Worm (Caenorhabditis elegans) whole organism, L4 larva: Measurements from ENCODE around the gene sart-3.

ENCODE experiments used
- D1046.2 ChIP-seq: fragments of 200-800 bp; sonication (Bioruptor generic); IDR thresholded peaks from 2 replicates; pipeline ENCODE4 v1.3.6; 2022; ENCODE audit warnings: missing genetic modification characterization, missing compliant biosample characterization
- T20F7.1 ChIP-seq: fragments of 200-800 bp; sonication (Bioruptor generic); optimal IDR thresholded peaks from 2 replicates; lab custom pipeline; 2018; ENCODE audit warnings: mild to moderate bottlenecking, missing genetic modification characterization, missing compliant biosample characterization
- Y48G9A.11 ChIP-seq: fragments of 200-800 bp; sonication (Bioruptor generic); IDR thresholded peaks from 2 replicates; pipeline ENCODE4 v1.3.6; 2022; ENCODE audit warnings: missing genetic modification reagents, missing genetic modification characterization, missing compliant biosample characterization
- Y75B8A.6 ChIP-seq: fragments of 200-800 bp; sonication (Bioruptor generic); IDR thresholded peaks from 2 replicates; pipeline ENCODE4 v1.3.6; 2022; ENCODE audit warnings: missing genetic modification reagents, missing genetic modification characterization, missing compliant biosample characterization
- ZK546.5 ChIP-seq, 2 experiments: sonication (generic microtip); optimal IDR thresholded peaks; 2 replicates each; lab custom pipeline; 2017; ENCODE audit warnings: missing biosample characterization in 2 of 2, missing genetic modification characterization in 2 of 2
- aha-1 ChIP-seq: fragments of 150-350 bp; peaks from one replicate; lab custom pipeline; 2014; ENCODE audit warnings: missing biosample characterization, missing genetic modification characterization
- ceh-82 ChIP-seq: sonication (generic microtip); optimal IDR thresholded peaks from 2 replicates; lab custom pipeline; 2017; ENCODE audit warnings: missing biosample characterization, missing genetic modification characterization
- ces-1 ChIP-seq: fragments of 150-350 bp; sonication (generic microtip); optimal IDR thresholded peaks from 4 replicates; lab custom pipeline; 2014; ENCODE audit warnings: missing biosample characterization, missing genetic modification reagents, missing genetic modification characterization
- cey-2 ChIP-seq: sonication (generic microtip); optimal IDR thresholded peaks from 3 replicates; lab custom pipeline; 2017; ENCODE audit warnings: missing genetic modification characterization, mild to moderate bottlenecking, missing compliant biosample characterization, antibody characterized with exemption, borderline replicate concordance; ENCODE audit not compliant: insufficient read depth
- ctbp-1 ChIP-seq: fragments of 200-800 bp; sonication (Bioruptor generic); IDR thresholded peaks from 2 replicates; pipeline ENCODE4 v1.3.6; 2022; ENCODE audit warnings: missing genetic modification reagents, missing genetic modification characterization, missing compliant biosample characterization
- daf-16 ChIP-seq, 3 experiments: sonication (generic microtip); optimal IDR thresholded peaks; 2 replicates each; lab custom pipeline; 2016 to 2017; ENCODE audit warnings: missing genetic modification characterization in 3 of 3, missing genetic modification reagents in 3 of 3, mild to moderate bottlenecking in 2 of 3, missing compliant biosample characterization in 2 of 3, missing biosample characterization in 1 of 3, moderate library complexity in 1 of 3
- dmd-6 ChIP-seq: fragments of 200-800 bp; sonication (Bioruptor generic); IDR thresholded peaks from 2 replicates; pipeline ENCODE4 v1.3.6; 2022; ENCODE audit warnings: missing genetic modification reagents, missing genetic modification characterization, missing compliant biosample characterization
- dmd-8 ChIP-seq: fragments of 200-800 bp; sonication (Bioruptor generic); IDR thresholded peaks from 2 replicates; pipeline ENCODE4 v1.3.6; 2022; ENCODE audit warnings: missing genetic modification characterization, missing compliant biosample characterization
- duxl-1 ChIP-seq: sonication (generic microtip); optimal IDR thresholded peaks from 2 replicates; lab custom pipeline; 2016; ENCODE audit warnings: mild to moderate bottlenecking, missing genetic modification characterization, moderate library complexity, missing compliant biosample characterization; ENCODE audit not compliant: poor library complexity
- dve-1 ChIP-seq: sonication (generic microtip); optimal IDR thresholded peaks from 2 replicates; lab custom pipeline; 2017; ENCODE audit warnings: antibody characterized with exemption, mild to moderate bottlenecking, missing genetic modification characterization, missing compliant biosample characterization; ENCODE audit not compliant: insufficient read depth
- egl-27 ChIP-seq: sonication (generic microtip); optimal IDR thresholded peaks from 3 replicates; lab custom pipeline; 2017; ENCODE audit warnings: missing biosample characterization, missing genetic modification reagents, missing genetic modification characterization
- fkh-10 ChIP-seq: fragments of 150-350 bp; optimal IDR thresholded peaks from 2 replicates; lab custom pipeline; 2014; ENCODE audit warnings: missing biosample characterization, missing genetic modification reagents, missing genetic modification characterization
- gei-8 ChIP-seq: fragments of 200-800 bp; sonication (Bioruptor generic); optimal IDR thresholded peaks from 2 replicates; lab custom pipeline; 2018; ENCODE audit warnings: mild to moderate bottlenecking, missing genetic modification characterization, missing compliant biosample characterization
- hif-1 ChIP-seq, 2 experiments: sonication (generic microtip); optimal IDR thresholded peaks; 2 replicates each; lab custom pipeline; 2016 to 2017; ENCODE audit warnings: missing compliant biosample characterization in 2 of 2, missing genetic modification characterization in 2 of 2, missing genetic modification reagents in 2 of 2, missing genotype in 2 of 2, mild to moderate bottlenecking in 1 of 2
- jun-1 ChIP-seq: fragments of 150-350 bp; optimal IDR thresholded peaks from 2 replicates; lab custom pipeline; 2014; ENCODE audit warnings: missing biosample characterization, missing genetic modification reagents, missing genetic modification characterization
- lin-13 ChIP-seq: fragments of 150-350 bp; optimal IDR thresholded peaks from 2 replicates; lab custom pipeline; 2014; ENCODE audit warnings: missing biosample characterization, missing genetic modification reagents, missing genetic modification characterization
- lin-29 ChIP-seq: fragments of 200-800 bp; sonication (Bioruptor generic); IDR thresholded peaks from 2 replicates; pipeline ENCODE4 v1.3.6; 2022; ENCODE audit warnings: missing genetic modification reagents, missing genetic modification characterization, missing compliant biosample characterization
- lin-39 ChIP-seq: fragments of 150-350 bp; optimal IDR thresholded peaks from 2 replicates; lab custom pipeline; 2014; ENCODE audit warnings: missing biosample characterization, missing genetic modification reagents, missing genetic modification characterization
- mdl-1 ChIP-seq, 2 experiments: fragments of 150-350 bp in 1 of 2; sonication (generic microtip) in 1 of 2; optimal IDR thresholded peaks; 2 replicates each; lab custom pipeline; 2014 to 2017; ENCODE audit warnings: missing biosample characterization in 2 of 2, missing genetic modification characterization in 2 of 2
- mes-2 ChIP-seq: sonication (generic microtip); optimal IDR thresholded peaks from 2 replicates; lab custom pipeline; 2016; ENCODE audit warnings: missing genotype, mild to moderate bottlenecking, missing genetic modification characterization, missing compliant biosample characterization; ENCODE audit not compliant: poor library complexity, severe bottlenecking
- mxl-2 ChIP-seq: fragments of 200-800 bp; sonication (Bioruptor generic); conservative IDR thresholded peaks from 2 replicates; pipeline ENCODE4 v1.3.6; 2022; ENCODE audit warnings: missing genetic modification reagents, missing genetic modification characterization, missing compliant biosample characterization
- mxl-3 ChIP-seq: fragments of 200-800 bp; sonication (Bioruptor generic); optimal IDR thresholded peaks from 2 replicates; lab custom pipeline; 2018; ENCODE audit warnings: mild to moderate bottlenecking, missing genetic modification characterization, missing compliant biosample characterization
- nhr-10 ChIP-seq: fragments of 150-350 bp; optimal IDR thresholded peaks from 2 replicates; lab custom pipeline; 2014; ENCODE audit warnings: missing biosample characterization, missing genetic modification characterization
- nhr-11 ChIP-seq: fragments of 150-350 bp; optimal IDR thresholded peaks from 2 replicates; lab custom pipeline; 2014; ENCODE audit warnings: missing biosample characterization, missing genetic modification characterization
- nhr-28 ChIP-seq: fragments of 150-350 bp; optimal IDR thresholded peaks from 2 replicates; lab custom pipeline; 2014; ENCODE audit warnings: missing biosample characterization, missing genetic modification characterization
- nhr-41 ChIP-seq: fragments of 200-800 bp; sonication (Bioruptor generic); IDR thresholded peaks from 2 replicates; pipeline ENCODE4 v1.3.6; 2022; ENCODE audit warnings: missing genetic modification reagents, missing genetic modification characterization, missing compliant biosample characterization
- nhr-42 ChIP-seq: fragments of 200-800 bp; sonication (Bioruptor generic); IDR thresholded peaks from 2 replicates; pipeline ENCODE4 v1.3.6; 2022; ENCODE audit warnings: missing genetic modification characterization, missing compliant biosample characterization
- nhr-48 ChIP-seq: sonication (generic microtip); optimal IDR thresholded peaks from 2 replicates; lab custom pipeline; 2016; ENCODE audit warnings: mild to moderate bottlenecking, missing genetic modification characterization, missing compliant biosample characterization
- nhr-6 ChIP-seq: fragments of 150-350 bp; optimal IDR thresholded peaks from 2 replicates; lab custom pipeline; 2014; ENCODE audit warnings: missing biosample characterization, missing genetic modification characterization
- nhr-77 ChIP-seq: fragments of 150-350 bp; optimal IDR thresholded peaks from 2 replicates; lab custom pipeline; 2014; ENCODE audit warnings: missing biosample characterization, missing genetic modification characterization
- pqm-1 ChIP-seq: sonication (generic microtip); optimal IDR thresholded peaks from 2 replicates; lab custom pipeline; 2017; ENCODE audit warnings: missing biosample characterization, missing genetic modification characterization
- rbr-2 ChIP-seq: sonication (generic microtip); optimal IDR thresholded peaks from 2 replicates; lab custom pipeline; 2016; ENCODE audit warnings: missing genotype, missing genetic modification characterization, missing compliant biosample characterization
- snpc-1.2 ChIP-seq: fragments of 200-800 bp; sonication (Bioruptor generic); IDR thresholded peaks from 2 replicates; pipeline ENCODE4 v1.3.6; 2022; ENCODE audit warnings: missing genetic modification reagents, missing genetic modification characterization, missing compliant biosample characterization
- snpc-4 ChIP-seq: fragments of 150-350 bp; optimal IDR thresholded peaks from 2 replicates; lab custom pipeline; 2014; ENCODE audit warnings: missing biosample characterization, missing genetic modification characterization
- spr-1 ChIP-seq: sonication (generic microtip); optimal IDR thresholded peaks from 2 replicates; lab custom pipeline; 2016; ENCODE audit warnings: mild to moderate bottlenecking, missing genetic modification characterization, missing compliant biosample characterization
- spr-3 ChIP-seq: fragments of 200-800 bp; sonication (Bioruptor generic); optimal IDR thresholded peaks from 2 replicates; lab custom pipeline; 2018; ENCODE audit warnings: mild to moderate bottlenecking, missing genetic modification characterization, missing compliant biosample characterization
- tra-1 ChIP-seq: fragments of 200-800 bp; sonication (Bioruptor generic); IDR thresholded peaks from 2 replicates; pipeline ENCODE4 v1.3.6; 2022; ENCODE audit warnings: missing genetic modification reagents, missing genetic modification characterization, missing compliant biosample characterization
- unc-39 ChIP-seq: sonication (generic microtip); optimal IDR thresholded peaks from 2 replicates; lab custom pipeline; 2017; ENCODE audit warnings: missing biosample characterization, missing genetic modification characterization
- unc-62 ChIP-seq, 3 experiments: fragments of 150-350 bp in 1 of 3; sonication (generic microtip); optimal IDR thresholded peaks in 2 of 3; peaks in 1 of 3; 1 replicate in 1 of 3; 2 replicates in 2 of 3; lab custom pipeline; 2014 to 2017; ENCODE audit warnings: missing biosample characterization in 3 of 3, missing genetic modification characterization in 3 of 3, missing genetic modification reagents in 3 of 3, missing genotype in 1 of 3
- vab-7 ChIP-seq: fragments of 200-800 bp; sonication (Bioruptor generic); IDR thresholded peaks from 2 replicates; pipeline ENCODE4 v1.3.6; 2022; ENCODE audit warnings: missing genetic modification reagents, missing genetic modification characterization, missing compliant biosample characterization
- zfp-3 ChIP-seq: fragments of 200-800 bp; sonication (Bioruptor generic); conservative IDR thresholded peaks from 2 replicates; pipeline ENCODE4 v1.3.6; 2022; ENCODE audit warnings: missing genetic modification reagents, missing genetic modification characterization, missing compliant biosample characterization
- zip-11 ChIP-seq: fragments of 200-800 bp; sonication (Bioruptor generic); IDR thresholded peaks from 2 replicates; pipeline ENCODE4 v1.3.6; 2022; ENCODE audit warnings: missing genetic modification characterization, missing compliant biosample characterization

Gene sart-3

ce11 chrIV:11284102-11284531 is 48.7 kb downstream of the sart-3 start (continued):
- no peak for TF ChIP-seq Y75B8A.6
- 0 out of 2 replicates have a peak, but pooled peaks have one; percentile 23 for TF ChIP-seq nhr-41 (GFP tag; lab: Robert Waterston, UW)
- TF ChIP-seq nhr-28 (tag; lab: Kevin White, UChicago), result peak; percentile 70
- peak in 1 of 2 experiments; percentile 27 for TF ChIP-seq unc-62 (GFP tag; optimal IDR thresholded peaks at IDR 0.05 in 1 of 2; lab: Kevin White, UChicago)
- TF ChIP-seq unc-62 (tag; optimal IDR thresholded peaks at IDR 0.05; lab: Kevin White, UChicago), result no peak
- TF ChIP-seq vab-7, result no peak
- TF ChIP-seq aha-1 (tag; lab: Kevin White, UChicago), result peak; percentile 71
- no peak for TF ChIP-seq zfp-3 (GFP tag; lab: Robert Waterston, UW)
- no peak for TF ChIP-seq lin-29 (GFP tag; lab: Robert Waterston, UW)
- no peak for TF ChIP-seq snpc-1.2 (GFP tag; lab: Robert Waterston, UW)
- TF ChIP-seq gei-8 (GFP tag; lab: Kevin White, UChicago), result no peak
- TF ChIP-seq duxl-1 (tag; lab: Kevin White, UChicago), result no peak
- TF ChIP-seq fkh-10 (GFP tag; lab: Kevin White, UChicago), result no peak
- TF ChIP-seq spr-1, result no peak
- TF ChIP-seq nhr-42 (GFP tag; lab: Robert Waterston, UW), result no peak
- peak; percentile 25 for TF ChIP-seq jun-1
- TF ChIP-seq nhr-6 (tag; lab: Kevin White, UChicago), result peak; percentile 83
- peak; percentile 84 for TF ChIP-seq nhr-48 (tag; lab: Kevin White, UChicago)
- no peak for TF ChIP-seq ces-1
- TF ChIP-seq mes-2 (tag; lab: Kevin White, UChicago), result peak; percentile 36
- peak in 1 of 2 experiments; percentile 58 for TF ChIP-seq mdl-1 (tag; optimal IDR thresholded peaks at IDR 0.05; lab: Kevin White, UChicago)
- no peak for TF ChIP-seq cey-2 (tag; lab: Kevin White, UChicago)
- TF ChIP-seq snpc-4, result no peak
- TF ChIP-seq tra-1 (GFP tag; lab: Robert Waterston, UW), result peak; percentile 85
- TF ChIP-seq mxl-3 (GFP tag; lab: Kevin White, UChicago), result peak; percentile 55
- TF ChIP-seq ZK546.5 (tag; optimal IDR thresholded peaks at IDR 0.05; lab: Kevin White, UChicago), result no peak
- TF ChIP-seq ceh-82 (tag; lab: Kevin White, UChicago), result no peak
- TF ChIP-seq spr-3 (GFP tag; lab: Kevin White, UChicago), result no peak
- TF ChIP-seq unc-39 (tag; lab: Kevin White, UChicago), result no peak
- peak in 1 of 2 experiments; percentile 59 for TF ChIP-seq hif-1 (tag; optimal IDR thresholded peaks at IDR 0.05; lab: Kevin White, UChicago)
- TF ChIP-seq T20F7.1 (GFP tag; lab: Kevin White, UChicago), result peak; percentile 12
- TF ChIP-seq pqm-1 (tag; lab: Kevin White, UChicago), result peak; percentile 95
- TF ChIP-seq nhr-10 (tag; lab: Kevin White, UChicago), result peak; percentile 39
- no peak for TF ChIP-seq D1046.2
- TF ChIP-seq nhr-77 (tag; lab: Kevin White, UChicago), result peak; percentile 72
- no peak for TF ChIP-seq nhr-11 (tag; lab: Kevin White, UChicago)
- TF ChIP-seq daf-16 (GFP tag; optimal IDR thresholded peaks at IDR 0.05; lab: Kevin White, UChicago), result peak in 1 of 2 experiments; percentile 92
- TF ChIP-seq daf-16 (tag; optimal IDR thresholded peaks at IDR 0.05; lab: Kevin White, UChicago), result peak; percentile 91
- 0 out of 2 replicates have a peak, but pooled peaks have one; percentile 3 for TF ChIP-seq mxl-2 (GFP tag; lab: Robert Waterston, UW)
- TF ChIP-seq lin-39, result no peak
- TF ChIP-seq zip-11 (GFP tag; lab: Robert Waterston, UW), result no peak
- TF ChIP-seq lin-13 (GFP tag; lab: Kevin White, UChicago), result peak; percentile 14
- no peak for TF ChIP-seq dmd-8 (GFP tag; lab: Robert Waterston, UW)
- peak; percentile 89 for TF ChIP-seq dmd-6
- peak; percentile 93 for TF ChIP-seq dve-1 (tag; lab: Kevin White, UChicago)
- TF ChIP-seq egl-27 (tag; lab: Kevin White, UChicago), result no peak
- no peak for TF ChIP-seq ctbp-1
- no peak for TF ChIP-seq rbr-2
- no peak for TF ChIP-seq Y48G9A.11 (GFP tag; lab: Robert Waterston, UW)
- TF ChIP-seq, all 104 proteins: peak for 28
